Fruit fly (Drosophila melanogaster) whole organism, wandering third instar larva: ENCODE results near the gene Timp.
A peak's percentile ranks its signal among the peaks of the same experiment; 100 is the strongest.

ENCODE experiments used
- Abd-B ChIP-seq: fragments of >200 bp; optimal IDR thresholded peaks from 2 replicates; lab custom pipeline; 2017; ENCODE audit warnings: missing biosample characterization, missing genetic modification characterization
- CG32264 ChIP-seq: fragments of 200-800 bp; sonication (Bioruptor generic); optimal IDR thresholded peaks from 2 replicates; lab custom pipeline; 2016; ENCODE audit warnings: missing biosample characterization, missing genetic modification characterization
- CG9705 ChIP-seq: fragments of 200-800 bp; sonication (Bioruptor generic); optimal IDR thresholded peaks from 2 replicates; lab custom pipeline; 2018; ENCODE audit warnings: missing biosample characterization, mild to moderate bottlenecking, missing genetic modification characterization
- CrebA ChIP-seq: fragments of 200-800 bp; sonication (Bioruptor generic); optimal IDR thresholded peaks from 2 replicates; lab custom pipeline; 2016; ENCODE audit warnings: missing biosample characterization, mild to moderate bottlenecking, missing genetic modification characterization, borderline replicate concordance
- Dfd ChIP-seq: fragments of >200 bp; optimal IDR thresholded peaks from 2 replicates; lab custom pipeline; 2017; ENCODE audit warnings: missing biosample characterization, missing genetic modification characterization
- Dif ChIP-seq: fragments of 200-275, 200-300 bp; sonication (Bioruptor generic); optimal IDR thresholded peaks from 2 replicates; lab custom pipeline; 2018; ENCODE audit warnings: missing biosample characterization, missing genetic modification characterization; ENCODE audit not compliant: partially characterized antibody
- GATAd ChIP-seq: sonication (Bioruptor generic); optimal IDR thresholded peaks from 2 replicates; lab custom pipeline; 2016; ENCODE audit warnings: missing biosample characterization, missing genetic modification characterization
- HLH106 ChIP-seq: fragments of 200-800 bp; optimal IDR thresholded peaks from 3 replicates; lab custom pipeline; 2019; ENCODE audit warnings: missing biosample characterization, mild to moderate bottlenecking, missing genetic modification characterization, moderate library complexity
- Hnf4 ChIP-seq: fragments of 200-800 bp; sonication (Bioruptor generic); optimal IDR thresholded peaks from 2 replicates; lab custom pipeline; 2016; ENCODE audit warnings: missing biosample characterization, mild to moderate bottlenecking, missing genetic modification characterization
- Hr78 ChIP-seq: fragments of >200 bp; optimal IDR thresholded peaks from 2 replicates; lab custom pipeline; 2017; ENCODE audit warnings: missing biosample characterization, missing genetic modification characterization
- Hr83 ChIP-seq: fragments of 200-300 bp; sonication (Bioruptor generic); optimal IDR thresholded peaks from 2 replicates; lab custom pipeline; 2016; ENCODE audit warnings: missing biosample characterization, mild to moderate bottlenecking, missing genetic modification characterization, moderate library complexity; ENCODE audit not compliant: poor library complexity, severe bottlenecking
- Jra ChIP-seq: sonication (Bioruptor generic); optimal IDR thresholded peaks from 2 replicates; lab custom pipeline; 2016; ENCODE audit warnings: missing biosample characterization, missing genetic modification characterization
- Mio ChIP-seq: sonication (Bioruptor generic); optimal IDR thresholded peaks from 2 replicates; lab custom pipeline; 2016; ENCODE audit warnings: missing biosample characterization, missing genetic modification characterization
- Myc ChIP-seq: fragments of >200 bp; optimal IDR thresholded peaks from 2 replicates; lab custom pipeline; 2017
- N ChIP-seq: fragments of >200 bp; optimal IDR thresholded peaks from 2 replicates; lab custom pipeline; 2018; ENCODE audit warnings: missing biosample characterization, missing external identifiers, missing genetic modification characterization
- OdsH ChIP-seq: fragments of 200-800 bp; sonication (Bioruptor generic); optimal IDR thresholded peaks from 2 replicates; lab custom pipeline; 2016; ENCODE audit warnings: missing biosample characterization, mild to moderate bottlenecking, missing genetic modification characterization
- Rel ChIP-seq, 2 experiments: fragments of 200-800 bp; sonication (Bioruptor generic) in 1 of 2; optimal IDR thresholded peaks; 2 replicates in 1 of 2; 3 replicates in 1 of 2; lab custom pipeline; 2016 to 2019; ENCODE audit warnings: mild to moderate bottlenecking in 2 of 2, missing biosample characterization in 2 of 2, missing genetic modification characterization in 2 of 2, moderate library complexity in 1 of 2
- Sp1 ChIP-seq: fragments of 200-800 bp; sonication (Bioruptor generic); optimal IDR thresholded peaks from 3 replicates; lab custom pipeline; 2019; ENCODE audit warnings: missing biosample characterization, mild to moderate bottlenecking, missing genetic modification characterization, moderate library complexity
- Vsx2 ChIP-seq: fragments of 200-300, 225-300 bp; sonication (Bioruptor generic); optimal IDR thresholded peaks from 2 replicates; lab custom pipeline; 2018; ENCODE audit warnings: missing biosample characterization, missing genetic modification characterization; ENCODE audit not compliant: partially characterized antibody
- br ChIP-seq: fragments of 200-800 bp; sonication (Bioruptor generic); optimal IDR thresholded peaks from 2 replicates; lab custom pipeline; 2016; ENCODE audit warnings: missing biosample characterization, missing genetic modification characterization
- brk ChIP-seq: fragments of 200-800 bp; sonication (Bioruptor generic); optimal IDR thresholded peaks from 2 replicates; lab custom pipeline; 2016; ENCODE audit warnings: missing biosample characterization, mild to moderate bottlenecking, missing genetic modification characterization
- dl ChIP-seq, 2 experiments: fragments of 175-275, 200-275 bp in 1 of 2; fragments of 200-275 bp in 1 of 2; sonication (Bioruptor generic); optimal IDR thresholded peaks; lab custom pipeline; 2018; ENCODE audit warnings: mild to moderate bottlenecking in 2 of 2, missing biosample characterization in 2 of 2, missing genetic modification characterization in 2 of 2, moderate library complexity in 2 of 2; ENCODE audit not compliant: partially characterized antibody in 2 of 2, insufficient read depth in 1 of 2
- dmrt93B ChIP-seq: fragments of 200-800 bp; sonication (Bioruptor generic); optimal IDR thresholded peaks from 2 replicates; lab custom pipeline; 2018; ENCODE audit warnings: missing biosample characterization, mild to moderate bottlenecking, missing genetic modification characterization
- dsf ChIP-seq: sonication (Bioruptor generic); optimal IDR thresholded peaks from 2 replicates; lab custom pipeline; 2016; ENCODE audit warnings: missing biosample characterization, missing genetic modification characterization, borderline replicate concordance
- ey ChIP-seq: fragments of 200-800 bp; sonication (Bioruptor generic); optimal IDR thresholded peaks from 2 replicates; lab custom pipeline; 2016; ENCODE audit warnings: missing biosample characterization, missing genetic modification characterization
- foxo ChIP-seq, 2 experiments: fragments of 200-800 bp; sonication (Bioruptor generic); optimal IDR thresholded peaks; 2 replicates in 1 of 2; 3 replicates in 1 of 2; lab custom pipeline; 2016 to 2017; ENCODE audit warnings: missing biosample characterization in 2 of 2, missing genetic modification characterization in 2 of 2
- fru ChIP-seq: fragments of 200-800 bp; sonication (Bioruptor generic); optimal IDR thresholded peaks from 3 replicates; lab custom pipeline; 2016; ENCODE audit warnings: missing biosample characterization, mild to moderate bottlenecking, missing genetic modification characterization
- h ChIP-seq: fragments of 200-800 bp; sonication (Bioruptor generic); optimal IDR thresholded peaks from 3 replicates; lab custom pipeline; 2016; ENCODE audit warnings: missing biosample characterization, mild to moderate bottlenecking, missing genetic modification characterization
- jim ChIP-seq: fragments of 175-275, 200-325 bp; sonication (Bioruptor generic); optimal IDR thresholded peaks from 2 replicates; lab custom pipeline; 2016; ENCODE audit warnings: missing biosample characterization, mild to moderate bottlenecking, missing genetic modification characterization
- lola ChIP-seq: fragments of >200 bp; optimal IDR thresholded peaks from 2 replicates; lab custom pipeline; 2017; ENCODE audit warnings: missing biosample characterization, missing genetic modification characterization
- pan ChIP-seq: fragments of >200 bp; optimal IDR thresholded peaks from 2 replicates; lab custom pipeline; 2017
- psq ChIP-seq: fragments of 200-800 bp; sonication (Bioruptor generic); optimal IDR thresholded peaks from 3 replicates; lab custom pipeline; 2017; ENCODE audit warnings: missing biosample characterization, mild to moderate bottlenecking, missing genetic modification characterization, moderate library complexity
- rgr ChIP-seq: fragments of 200-800 bp; sonication (Bioruptor generic); optimal IDR thresholded peaks from 3 replicates; lab custom pipeline; 2016; ENCODE audit warnings: missing biosample characterization, mild to moderate bottlenecking, missing genetic modification characterization
- sage ChIP-seq: fragments of 200-800 bp; sonication (Bioruptor generic); optimal IDR thresholded peaks from 2 replicates; lab custom pipeline; 2016; ENCODE audit warnings: missing biosample characterization, mild to moderate bottlenecking, missing genetic modification characterization
- sv ChIP-seq: fragments of 200-800 bp; sonication (Bioruptor generic); optimal IDR thresholded peaks from 3 replicates; lab custom pipeline; 2016; ENCODE audit warnings: missing biosample characterization, missing genetic modification characterization
- tai ChIP-seq: sonication (Bioruptor generic); optimal IDR thresholded peaks from 2 replicates; lab custom pipeline; 2016; ENCODE audit warnings: missing biosample characterization, missing genetic modification characterization
- usp ChIP-seq: fragments of >200 bp; optimal IDR thresholded peaks from 2 replicates; lab custom pipeline; 2017; ENCODE audit warnings: missing biosample characterization, missing genetic modification characterization
- woc ChIP-seq: sonication (Bioruptor generic); optimal IDR thresholded peaks from 2 replicates; lab custom pipeline; 2016; ENCODE audit warnings: missing biosample characterization, mild to moderate bottlenecking, missing genetic modification characterization

Gene Timp

DNA sequence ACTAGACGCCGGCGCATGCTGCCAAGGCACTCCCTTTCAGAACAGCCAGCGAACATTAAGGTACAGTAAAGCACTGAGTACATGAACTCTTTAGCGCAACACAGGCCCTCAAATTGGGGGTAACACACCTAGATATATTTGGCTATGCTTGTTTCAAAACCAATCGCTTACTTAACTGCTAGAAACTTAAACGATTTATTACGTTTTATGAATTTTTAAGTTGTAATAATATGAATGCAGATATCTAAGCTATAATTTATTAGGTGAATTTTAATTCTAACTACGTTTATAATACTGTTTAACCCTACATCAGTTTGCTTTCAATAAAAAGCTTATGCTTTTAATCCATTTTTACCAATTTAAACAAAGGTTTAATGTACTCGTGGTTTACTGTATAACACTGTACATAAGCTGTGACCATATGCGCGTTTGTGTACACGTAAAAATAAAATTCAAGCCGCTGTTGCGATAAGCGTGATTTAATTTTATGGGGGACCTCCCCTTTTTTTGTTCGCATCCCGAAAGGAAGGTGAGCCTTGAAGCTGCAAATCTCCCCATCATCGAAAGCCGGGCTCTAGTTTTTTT lies 35.8 kb downstream of the Timp start:
- no peak for TF ChIP-seq dmrt93B
- no peak for TF ChIP-seq Rel (GFP tag; optimal IDR thresholded peaks at IDR 0.05; lab: Kevin White, UChicago)
- TF ChIP-seq Rel (tag; optimal IDR thresholded peaks at IDR 0.05; lab: Kevin White, UChicago) = peak; percentile 26

DNA sequence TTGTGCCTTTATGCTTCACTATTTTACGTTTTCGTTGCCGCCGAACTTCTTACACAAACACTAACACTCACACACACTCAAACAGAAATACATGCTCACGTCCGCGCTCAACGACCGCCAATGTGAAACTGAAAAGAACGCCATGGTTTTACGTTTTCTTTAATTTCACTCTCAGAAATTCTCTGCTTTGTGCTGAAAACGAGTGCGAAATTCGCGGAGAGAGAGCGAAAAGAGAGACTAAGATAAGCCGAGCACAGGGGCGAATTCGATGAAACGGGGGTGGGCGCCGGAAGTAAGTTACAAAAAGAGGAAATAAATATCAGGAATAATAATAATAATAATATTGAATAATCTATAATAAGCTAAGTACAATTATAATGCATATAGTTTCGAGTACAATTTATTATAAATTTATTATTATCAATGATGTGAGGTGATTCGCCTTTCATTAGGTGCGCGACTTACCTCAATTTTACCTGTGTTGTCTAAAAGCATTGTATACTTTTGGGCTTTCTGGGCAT lies 42.4 kb downstream of the Timp start, which contains the start of gene Best1:
Gene Best1, minus strand, starts transcription at position 132 of the 521 bp plus-strand sequence.
- TF ChIP-seq ey (GFP tag; lab: Kevin White, UChicago) = peak; percentile 79
- peak; percentile 88 for TF ChIP-seq sage
- peak; percentile 12 for TF ChIP-seq Jra (GFP tag; lab: Kevin White, UChicago)
- peak; percentile 69 for TF ChIP-seq Hnf4 (GFP tag; lab: Kevin White, UChicago)
- peak; percentile 80 for TF ChIP-seq woc
- peak; percentile 67 for TF ChIP-seq Hr83 (GFP tag; lab: Kevin White, UChicago)
- peak; percentile 90 for TF ChIP-seq fru
- TF ChIP-seq sv (GFP tag; lab: Kevin White, UChicago) = peak; percentile 72
- peak; percentile 93 for TF ChIP-seq rgr (GFP tag; lab: Kevin White, UChicago)
- peak; percentile 88 for TF ChIP-seq CG9705 (GFP tag; lab: Kevin White, UChicago)
- peak; percentile 94 for TF ChIP-seq Sp1
- TF ChIP-seq tai (GFP tag; lab: Kevin White, UChicago) = no peak
- peak; percentile 94 for TF ChIP-seq psq (GFP tag; lab: Kevin White, UChicago)
- peak; percentile 86 for TF ChIP-seq Dif (GFP tag; lab: Kevin White, UChicago)
- TF ChIP-seq foxo (GFP tag; optimal IDR thresholded peaks at IDR 0.05; lab: Kevin White, UChicago) = peak; percentile 28 to 95
- peak; percentile 37 for TF ChIP-seq Rel (GFP tag; optimal IDR thresholded peaks at IDR 0.05; lab: Kevin White, UChicago)
- peak; percentile 77 for TF ChIP-seq Rel (tag; optimal IDR thresholded peaks at IDR 0.05; lab: Kevin White, UChicago)
- peak; percentile 60 to 85 for TF ChIP-seq dl (GFP tag; optimal IDR thresholded peaks at IDR 0.05; lab: Kevin White, UChicago; ENCODE audit: insufficient read depth in 1 of 2, partially characterized antibody in 2 of 2)
- peak; percentile 7 for TF ChIP-seq Myc (lab: Kevin White, UChicago)
- peak; percentile 30 for TF ChIP-seq Mio (GFP tag; lab: Kevin White, UChicago)
- TF ChIP-seq dmrt93B = peak; percentile 88
- no peak for TF ChIP-seq lola (GFP tag; lab: Kevin White, UChicago)
- no peak for TF ChIP-seq Hr78
- peak; percentile 31 for TF ChIP-seq Vsx2
- peak; percentile 15 for TF ChIP-seq CrebA (GFP tag; lab: Kevin White, UChicago)
- TF ChIP-seq GATAd (GFP tag; lab: Kevin White, UChicago) = peak; percentile 40
- no peak for TF ChIP-seq N (GFP tag; lab: Kevin White, UChicago)
- TF ChIP-seq dsf (GFP tag; lab: Kevin White, UChicago) = peak; percentile 8
- TF ChIP-seq h = peak; percentile 89
- TF ChIP-seq usp (GFP tag; lab: Kevin White, UChicago) = no peak
- TF ChIP-seq Dfd = peak; percentile 5
- TF ChIP-seq br (GFP tag; lab: Kevin White, UChicago) = peak; percentile 85
- TF ChIP-seq brk (GFP tag; lab: Kevin White, UChicago) = peak; percentile 72
- peak; percentile 50 for TF ChIP-seq jim (GFP tag; lab: Kevin White, UChicago)
- TF ChIP-seq CG32264 (GFP tag; lab: Kevin White, UChicago) = peak; percentile 70
- peak; percentile 91 for TF ChIP-seq OdsH (GFP tag; lab: Kevin White, UChicago)
- TF ChIP-seq Abd-B (GFP tag; lab: Kevin White, UChicago) = no peak
- peak; percentile 96 for TF ChIP-seq HLH106 (tag; lab: Kevin White, UChicago)
- no peak for TF ChIP-seq pan (lab: Kevin White, UChicago)
